Fruit fly (Drosophila melanogaster) whole organism, embryonic: ENCODE measurements around the gene CG16772.

Experiments used
- CG11247 ChIP-seq: fragments of 200-800 bp; sonication (Bioruptor generic); IDR thresholded peaks from 2 replicates; pipeline ENCODE4 v1.3.6; 2022; ENCODE audit warnings: missing biosample characterization, missing genetic modification characterization
- CG1233 ChIP-seq: fragments of 200-800 bp; sonication (Bioruptor generic); optimal IDR thresholded peaks from 4 replicates; lab custom pipeline; 2018; ENCODE audit warnings: missing biosample characterization, mild to moderate bottlenecking, missing genetic modification characterization
- CG12744 ChIP-seq: fragments of 200-800 bp; sonication (Bioruptor generic); optimal IDR thresholded peaks from 2 replicates; lab custom pipeline; 2016; ENCODE audit warnings: missing biosample characterization, missing genetic modification characterization
- CG13775 ChIP-seq: fragments of 200-800 bp; sonication (Bioruptor generic); optimal IDR thresholded peaks from 3 replicates; lab custom pipeline; 2017; ENCODE audit warnings: missing biosample characterization, mild to moderate bottlenecking, missing genetic modification characterization
- CG15514 ChIP-seq: fragments of 200-800 bp; sonication (Bioruptor generic); optimal IDR thresholded peaks from 3 replicates; lab custom pipeline; 2017; ENCODE audit warnings: missing biosample characterization, missing genetic modification characterization, mild to moderate bottlenecking, moderate library complexity, missing genetic modification reagents
- CG17385 ChIP-seq: fragments of 200-800 bp; sonication (Bioruptor generic); optimal IDR thresholded peaks from 3 replicates; lab custom pipeline; 2018; ENCODE audit warnings: missing biosample characterization, mild to moderate bottlenecking, missing genetic modification characterization
- CG17568 ChIP-seq: fragments of 200-800 bp; sonication (Bioruptor generic); optimal IDR thresholded peaks from 2 replicates; lab custom pipeline; 2018; ENCODE audit warnings: missing biosample characterization, mild to moderate bottlenecking, missing genetic modification characterization, moderate library complexity
- CG17912 ChIP-seq: fragments of 200-800 bp; sonication (Bioruptor generic); optimal IDR thresholded peaks from 2 replicates; lab custom pipeline; 2018; ENCODE audit warnings: missing biosample characterization, mild to moderate bottlenecking, missing genetic modification characterization
- CG18599 ChIP-seq: fragments of 200-800 bp; sonication (Bioruptor generic); optimal IDR thresholded peaks from 3 replicates; lab custom pipeline; 2017; ENCODE audit warnings: missing biosample characterization, missing genetic modification characterization, mild to moderate bottlenecking, moderate library complexity, missing genetic modification reagents
- CG31365 ChIP-seq: fragments of 200-800 bp; sonication (Bioruptor generic); optimal IDR thresholded peaks from 2 replicates; lab custom pipeline; 2018; ENCODE audit warnings: missing biosample characterization, mild to moderate bottlenecking, missing genetic modification characterization
- CG3726 ChIP-seq: fragments of 200-800 bp; sonication (Bioruptor generic); IDR thresholded peaks from 3 replicates; pipeline ENCODE4, ENCODE4 v1.3.6; 2022; ENCODE audit warnings: missing biosample characterization, missing genetic modification characterization
- CG4360 ChIP-seq: fragments of 200-800 bp; sonication (Bioruptor generic); IDR thresholded peaks from 2 replicates; pipeline ENCODE4 v1.3.6; 2022; ENCODE audit warnings: missing biosample characterization, missing genetic modification characterization
- CG4617 ChIP-seq: fragments of 200-800 bp; sonication (Bioruptor generic); optimal IDR thresholded peaks from 3 replicates; lab custom pipeline; 2016; ENCODE audit warnings: missing biosample characterization, missing genetic modification characterization, borderline replicate concordance
- CG7556 ChIP-seq: fragments of 200-800 bp; sonication (Bioruptor generic); optimal IDR thresholded peaks from 2 replicates; lab custom pipeline; 2017; ENCODE audit warnings: missing biosample characterization, mild to moderate bottlenecking, missing genetic modification characterization
- CG7928 ChIP-seq: fragments of 200-800 bp; sonication (Bioruptor generic); optimal IDR thresholded peaks from 2 replicates; lab custom pipeline; 2017; ENCODE audit warnings: missing biosample characterization, mild to moderate bottlenecking, missing genetic modification characterization
- Chrac-16 ChIP-seq: fragments of 200-800 bp; sonication (Bioruptor generic); optimal IDR thresholded peaks from 3 replicates; lab custom pipeline; 2016; ENCODE audit warnings: missing biosample characterization, missing genetic modification characterization
- Doc3 ChIP-seq: fragments of 200-800 bp; sonication (Bioruptor generic); IDR thresholded peaks from 3 replicates; pipeline ENCODE4 v1.3.6; 2022; ENCODE audit warnings: missing biosample characterization, missing genetic modification characterization; ENCODE audit not compliant: partially characterized antibody
- Dp ChIP-seq: fragments of 200-800 bp; sonication (Bioruptor generic); optimal IDR thresholded peaks from 2 replicates; lab custom pipeline; 2018; ENCODE audit warnings: missing biosample characterization, mild to moderate bottlenecking, missing genetic modification characterization, moderate library complexity
- Fer1 ChIP-seq: fragments of 200-800 bp; sonication (Bioruptor generic); optimal IDR thresholded peaks from 2 replicates; lab custom pipeline; 2017; ENCODE audit warnings: missing biosample characterization, mild to moderate bottlenecking, missing genetic modification characterization
- Fer2 ChIP-seq: fragments of 200-800 bp; sonication (Bioruptor generic); optimal IDR thresholded peaks from 2 replicates; lab custom pipeline; 2018; ENCODE audit warnings: missing biosample characterization, mild to moderate bottlenecking, missing genetic modification characterization, moderate library complexity
- HmgD ChIP-seq: fragments of 200-800 bp; sonication (Bioruptor generic); optimal IDR thresholded peaks from 3 replicates; lab custom pipeline; 2016; ENCODE audit warnings: missing biosample characterization, missing genetic modification characterization
- Hmx ChIP-seq: fragments of 200-800 bp; sonication (Bioruptor generic); optimal IDR thresholded peaks from 2 replicates; lab custom pipeline; 2016; ENCODE audit warnings: missing biosample characterization, missing genetic modification characterization
- Jarid2 ChIP-seq: fragments of 200-800 bp; sonication (Bioruptor generic); optimal IDR thresholded peaks from 3 replicates; lab custom pipeline; 2017; ENCODE audit warnings: mild to moderate bottlenecking, missing biosample characterization, missing genetic modification reagents, missing genetic modification characterization
- Mrtf ChIP-seq: fragments of 200-800 bp; sonication (Bioruptor generic); IDR thresholded peaks from 3 replicates; pipeline ENCODE4 v1.3.6; 2022; ENCODE audit warnings: missing biosample characterization, missing genetic modification characterization
- NFAT ChIP-seq: fragments of 200-800 bp; sonication (Bioruptor generic); IDR thresholded peaks from 2 replicates; pipeline ENCODE4 v1.3.6; 2022; ENCODE audit warnings: missing biosample characterization, missing genetic modification characterization
- Pdp1 ChIP-seq, 2 experiments: fragments of 200-800 bp; sonication (Bioruptor generic); optimal IDR thresholded peaks; 3 replicates each; lab custom pipeline; 2016; ENCODE audit warnings: missing biosample characterization in 2 of 2, missing genetic modification characterization in 2 of 2, mild to moderate bottlenecking in 1 of 2, moderate library complexity in 1 of 2
- Poxn ChIP-seq: fragments of 200-800 bp; sonication (Bioruptor generic); IDR thresholded peaks from 2 replicates; pipeline ENCODE4 v1.3.6; 2022; ENCODE audit warnings: missing biosample characterization, missing genetic modification characterization
- Sox100B ChIP-seq: fragments of 200-800 bp; sonication (Bioruptor generic); optimal IDR thresholded peaks from 3 replicates; lab custom pipeline; 2018; ENCODE audit warnings: missing biosample characterization, mild to moderate bottlenecking, missing genetic modification characterization
- Ssrp ChIP-seq: fragments of 200-800 bp; sonication (Bioruptor generic); optimal IDR thresholded peaks from 2 replicates; lab custom pipeline; 2018; ENCODE audit warnings: missing biosample characterization, mild to moderate bottlenecking, missing genetic modification characterization, moderate library complexity
- YL-1 ChIP-seq: fragments of 200-800 bp; sonication (Bioruptor generic); optimal IDR thresholded peaks from 3 replicates; lab custom pipeline; 2017; ENCODE audit warnings: missing biosample characterization, mild to moderate bottlenecking, missing genetic modification characterization
- bsh ChIP-seq, 2 experiments: fragments of 200-800 bp; sonication (Bioruptor generic); optimal IDR thresholded peaks; 2 replicates each; lab custom pipeline; 2017 to 2018; ENCODE audit warnings: mild to moderate bottlenecking in 2 of 2, missing biosample characterization in 2 of 2, missing genetic modification characterization in 2 of 2, moderate library complexity in 1 of 2
- dimm ChIP-seq: fragments of 200-800 bp; sonication (Bioruptor generic); IDR thresholded peaks from 2 replicates; pipeline ENCODE4 v1.3.6; 2022; ENCODE audit warnings: missing biosample characterization, missing genetic modification characterization
- dpn ChIP-seq, 2 experiments: fragments of 200-800 bp; sonication (Bioruptor generic); optimal IDR thresholded peaks; 3 replicates each; lab custom pipeline; 2016; ENCODE audit warnings: missing biosample characterization in 2 of 2, missing genetic modification characterization in 2 of 2
- dysf ChIP-seq: fragments of 200-800 bp; sonication (Bioruptor generic); IDR thresholded peaks from 3 replicates; pipeline ENCODE4 v1.3.6; 2022; ENCODE audit warnings: missing biosample characterization, missing genetic modification characterization
- ems ChIP-seq: fragments of 200-800 bp; sonication (Bioruptor generic); optimal IDR thresholded peaks from 3 replicates; lab custom pipeline; 2016; ENCODE audit warnings: missing biosample characterization, missing genetic modification characterization
- eve ChIP-seq, 2 experiments: fragments of >200 bp; optimal IDR thresholded peaks; 2 replicates each; lab custom pipeline; 2017; ENCODE audit warnings: missing biosample characterization in 2 of 2, missing genetic modification characterization in 2 of 2
- exex ChIP-seq: fragments of 200-800 bp; sonication (Bioruptor generic); optimal IDR thresholded peaks from 4 replicates; lab custom pipeline; 2018; ENCODE audit warnings: missing biosample characterization, mild to moderate bottlenecking, missing genetic modification characterization, moderate library complexity
- knrl ChIP-seq: fragments of 200-800 bp; sonication (Bioruptor generic); IDR thresholded peaks from 3 replicates; pipeline ENCODE4 v1.3.6; 2022; ENCODE audit warnings: missing biosample characterization, missing genetic modification characterization; ENCODE audit not compliant: partially characterized antibody
- lab ChIP-seq: fragments of 200-800 bp; sonication (Bioruptor generic); optimal IDR thresholded peaks from 3 replicates; lab custom pipeline; 2017; ENCODE audit warnings: missing biosample characterization, missing genetic modification characterization, mild to moderate bottlenecking, moderate library complexity, missing genetic modification reagents
- maf-S ChIP-seq: fragments of 200-800 bp; sonication (Bioruptor generic); optimal IDR thresholded peaks from 2 replicates; lab custom pipeline; 2016; ENCODE audit warnings: missing biosample characterization, missing genetic modification characterization
- nmo ChIP-seq: fragments of 200-800 bp; sonication (Bioruptor generic); optimal IDR thresholded peaks from 2 replicates; lab custom pipeline; 2018; ENCODE audit warnings: missing biosample characterization, mild to moderate bottlenecking, missing genetic modification characterization, moderate library complexity
- onecut ChIP-seq: fragments of 200-800 bp; sonication (Bioruptor generic); IDR thresholded peaks from 2 replicates; pipeline ENCODE4 v1.3.6; 2022; ENCODE audit warnings: missing biosample characterization, missing genetic modification characterization
- pho ChIP-seq: fragments of 200-800 bp; sonication (Bioruptor generic); optimal IDR thresholded peaks from 2 replicates; lab custom pipeline; 2016; ENCODE audit warnings: missing biosample characterization, missing genetic modification characterization
- sd ChIP-seq: fragments of 200-800 bp; sonication (Bioruptor generic); optimal IDR thresholded peaks from 3 replicates; lab custom pipeline; 2018; ENCODE audit warnings: missing biosample characterization, mild to moderate bottlenecking, missing genetic modification characterization, moderate library complexity
- sim ChIP-seq: fragments of 200-800 bp; sonication (Bioruptor generic); IDR thresholded peaks from 2 replicates; pipeline ENCODE4 v1.3.6; 2022; ENCODE audit warnings: missing biosample characterization, missing genetic modification characterization
- slp2 ChIP-seq: fragments of 200-800 bp; sonication (Bioruptor generic); optimal IDR thresholded peaks from 2 replicates; lab custom pipeline; 2016; ENCODE audit warnings: missing biosample characterization, missing genetic modification characterization
- tgo ChIP-seq: fragments of 200-800 bp; sonication (Bioruptor generic); IDR thresholded peaks from 3 replicates; pipeline ENCODE4 v1.3.6; 2022; ENCODE audit warnings: missing biosample characterization, missing genetic modification characterization
- twi ChIP-seq: fragments of 200-800 bp; optimal IDR thresholded peaks from 2 replicates; lab custom pipeline; 2019; ENCODE audit warnings: missing biosample characterization, mild to moderate bottlenecking, missing genetic modification characterization, moderate library complexity
- yki ChIP-seq: fragments of >200 bp; optimal IDR thresholded peaks from 3 replicates; lab custom pipeline; 2018
- zen2 ChIP-seq: fragments of 200-800 bp; sonication (Bioruptor generic); IDR thresholded peaks from 3 replicates; pipeline ENCODE4 v1.3.6; 2022; ENCODE audit warnings: missing biosample characterization, missing genetic modification characterization; ENCODE audit not compliant: partially characterized antibody

Gene CG16772

DNA sequence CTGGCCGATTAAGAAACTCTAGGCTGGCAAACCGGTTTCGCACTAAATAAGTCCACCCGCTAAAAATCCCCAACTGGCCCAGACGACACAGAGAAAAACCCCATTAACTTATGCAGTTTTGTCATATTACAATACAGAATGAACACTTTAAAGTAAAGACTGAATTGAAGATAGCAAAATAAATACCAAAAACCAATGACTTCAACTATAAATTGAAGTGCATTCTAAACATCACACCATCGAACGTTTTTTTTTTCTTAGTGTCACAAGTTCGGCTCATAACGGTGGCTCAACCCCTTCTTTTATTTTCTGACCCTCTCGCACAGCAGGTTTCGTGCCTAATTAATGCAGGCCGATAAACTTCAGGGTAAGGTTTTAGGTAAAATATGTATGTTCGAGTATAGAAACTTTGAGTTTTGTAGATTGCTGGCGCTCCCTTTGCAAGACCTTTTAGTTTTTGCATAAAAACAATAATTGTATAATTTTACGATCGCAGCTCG, 21.1 kb upstream of the CG16772 start (continued):
- TF ChIP-seq tgo (GFP tag; lab: Robert Waterston, UW) (peak; percentile 94), Poxn (GFP tag; lab: Robert Waterston, UW) (peak; percentile 79), ems (GFP tag; lab: Kevin White, UChicago) (peak; percentile 56), twi (tag; lab: Kevin White, UChicago) (peak; percentile 28), eve (GFP tag; optimal IDR thresholded peaks at IDR 0.05; lab: Kevin White, UChicago) (peak in 1 of 2 experiments; percentile 94), CG18599 (GFP tag; lab: Kevin White, UChicago) (peak; percentile 86), dysf (peak; percentile 94), CG17912 (GFP tag; lab: Kevin White, UChicago) (no peak), CG13775 (GFP tag; lab: Kevin White, UChicago) (peak; percentile 80), CG15514 (GFP tag; lab: Kevin White, UChicago) (peak; percentile 57), zen2 (no peak), dpn (GFP tag; optimal IDR thresholded peaks at IDR 0.05; lab: Kevin White, UChicago) (peak; percentile 84 to 91), CG7928 (GFP tag; lab: Kevin White, UChicago) (peak; percentile 44), exex (tag; lab: Kevin White, UChicago) (peak; percentile 15), CG4617 (GFP tag; lab: Kevin White, UChicago) (peak; percentile 49), bsh (GFP tag; optimal IDR thresholded peaks at IDR 0.05; lab: Kevin White, UChicago) (peak; percentile 52 to 87), yki (no peak), lab (GFP tag; lab: Kevin White, UChicago) (peak; percentile 89), slp2 (GFP tag; lab: Kevin White, UChicago) (peak; percentile 84), Ssrp (tag; lab: Kevin White, UChicago) (peak; percentile 74), CG4360 (GFP tag; lab: Robert Waterston, UW) (peak; percentile 63), CG1233 (peak; percentile 75), CG7556 (GFP tag; lab: Kevin White, UChicago) (peak; percentile 86), CG12744 (GFP tag; lab: Kevin White, UChicago) (peak; percentile 86), CG17568 (peak; percentile 57), CG3726 (GFP tag; lab: Robert Waterston, UW) (peak; percentile 71; the same call in 2 of the 3 replicates), nmo (GFP tag; lab: Kevin White, UChicago) (peak; percentile 28), onecut (peak; percentile 78), Sox100B (peak; percentile 66), Fer2 (tag; lab: Kevin White, UChicago) (peak; percentile 38), sim (peak; percentile 62), Dp (GFP tag; lab: Kevin White, UChicago) (no peak), dimm (peak; percentile 63), Doc3 (GFP tag; lab: Robert Waterston, UW) (no peak), Jarid2 (GFP tag; lab: Kevin White, UChicago) (peak; percentile 46), Hmx (GFP tag; lab: Kevin White, UChicago) (peak; percentile 35), Mrtf (peak; percentile 69; the same call in 1 of the 3 replicates), sd (peak; percentile 69), CG17385 (peak; percentile 81), Chrac-16 (peak; percentile 85), CG31365 (peak; percentile 49), pho (GFP tag; lab: Kevin White, UChicago) (peak; percentile 87), HmgD (peak; percentile 68), knrl (GFP tag; lab: Robert Waterston, UW) (no peak), CG11247 (GFP tag; lab: Robert Waterston, UW) (peak; percentile 87), Fer1 (peak; percentile 83), Pdp1 (GFP tag; optimal IDR thresholded peaks at IDR 0.05; lab: Kevin White, UChicago) (peak; percentile 59 to 71), NFAT (GFP tag; lab: Robert Waterston, UW) (peak; percentile 92), maf-S (GFP tag; lab: Kevin White, UChicago) (peak; percentile 85), YL-1 (GFP tag; lab: Kevin White, UChicago) (no peak)
